Fruit fly (Drosophila melanogaster) whole organism: ENCODE results near the gene Osi3.

Source experiments
- CG8478 ChIP-seq: fragments of >200 bp; optimal IDR thresholded peaks from 2 replicates; lab custom pipeline; 2018; ENCODE audit warnings: inconsistent platforms
- EcR ChIP-seq, 2 experiments: fragments of >200 bp; optimal IDR thresholded peaks; 2 replicates each; lab custom pipeline; 2017; ENCODE audit warnings: missing biosample characterization in 2 of 2, missing genetic modification characterization in 2 of 2, missing genetic modification reagents in 2 of 2
- pan ChIP-seq: fragments of >200 bp; optimal IDR thresholded peaks from 2 replicates; lab custom pipeline; 2017
- psq ChIP-seq: fragments of >200 bp; optimal IDR thresholded peaks from 2 replicates; lab custom pipeline; 2017
- usp ChIP-seq: fragments of >200 bp; optimal IDR thresholded peaks from 2 replicates; lab custom pipeline; 2017; ENCODE audit warnings: missing biosample characterization, missing genetic modification characterization, mixed read lengths

- TF ChIP-seq usp (no peak), EcR (GFP tag; optimal IDR thresholded peaks at IDR 0.05; lab: Kevin White, UChicago) (no peak), CG8478 (lab: Kevin White, UChicago) (no peak), pan (lab: Kevin White, UChicago) (no peak), psq (lab: Kevin White, UChicago) (no peak)
Measured at dm6 chr3R:6244035-6244434, 28.4 kb downstream of the Osi3 start.
